Fruit fly (Drosophila melanogaster): ENCODE measurements around the gene CG14292.

- no peak for TF ChIP-seq HLH4C (GFP tag; IDR thresholded peaks at IDR 0.05; ENCODE audit: partially characterized antibody)
- TF ChIP-seq CG7556 (GFP tag; optimal IDR thresholded peaks at IDR 0.05) = no peak
- TF ChIP-seq CG12659 (GFP tag; optimal IDR thresholded peaks at IDR 0.05) = no peak
- no peak for TF ChIP-seq jing (GFP tag; optimal IDR thresholded peaks at IDR 0.05)
- no peak for TF ChIP-seq Fer3 (tag; optimal IDR thresholded peaks at IDR 0.05)
- no peak for TF ChIP-seq Gug (GFP tag; IDR thresholded peaks at IDR 0.05)
- no peak for TF ChIP-seq D19A (tag; optimal IDR thresholded peaks at IDR 0.05)
- TF ChIP-seq usp (GFP tag; optimal IDR thresholded peaks at IDR 0.05) = no peak
Measured at dm6 chr3R:18949131-18949530, 43.7 kb upstream of the CG14292 start.
